Worm (Caenorhabditis elegans) whole organism, L2 larva: ENCODE measurements around the gene pod-1.

Experiments used
- F13H6.1 ChIP-seq: sonication (generic microtip); optimal IDR thresholded peaks from 2 replicates; lab custom pipeline; 2016; ENCODE audit warnings: missing genetic modification characterization, missing compliant biosample characterization
- ZK546.5 ChIP-seq: sonication (generic microtip); optimal IDR thresholded peaks from 2 replicates; lab custom pipeline; 2017; ENCODE audit warnings: missing biosample characterization, missing genetic modification characterization
- alr-1 ChIP-seq: fragments of 150-350 bp; optimal IDR thresholded peaks from 2 replicates; lab custom pipeline; 2014; ENCODE audit warnings: missing biosample characterization, missing genetic modification characterization
- aly-2 ChIP-seq: fragments of 150-350 bp; optimal IDR thresholded peaks from 2 replicates; lab custom pipeline; 2014; ENCODE audit warnings: missing biosample characterization, missing genetic modification characterization
- blmp-1 ChIP-seq: sonication (generic microtip); optimal IDR thresholded peaks from 2 replicates; lab custom pipeline; 2017; ENCODE audit warnings: missing genetic modification characterization, mild to moderate bottlenecking, missing compliant biosample characterization, antibody characterized with exemption, moderate library complexity; ENCODE audit not compliant: insufficient read depth
- ceh-16 ChIP-seq: fragments of 150-350 bp; optimal IDR thresholded peaks from 2 replicates; lab custom pipeline; 2014; ENCODE audit warnings: missing biosample characterization, missing genetic modification characterization
- ceh-82 ChIP-seq: fragments of 150-350 bp; optimal IDR thresholded peaks from 2 replicates; lab custom pipeline; 2014; ENCODE audit warnings: missing biosample characterization, missing genetic modification characterization
- dmd-4 ChIP-seq: sonication (generic microtip); optimal IDR thresholded peaks from 2 replicates; lab custom pipeline; 2017; ENCODE audit warnings: missing biosample characterization, missing genetic modification characterization
- egl-27 ChIP-seq: sonication (generic microtip); optimal IDR thresholded peaks from 3 replicates; lab custom pipeline; 2017; ENCODE audit warnings: missing biosample characterization, missing genetic modification reagents, missing genetic modification characterization
- elt-1 ChIP-seq: fragments of 150-350 bp; optimal IDR thresholded peaks from 2 replicates; lab custom pipeline; 2014; ENCODE audit warnings: missing biosample characterization, missing genetic modification characterization
- fos-1 ChIP-seq: fragments of 150-350 bp; optimal IDR thresholded peaks from 2 replicates; lab custom pipeline; 2014; ENCODE audit warnings: missing biosample characterization, missing genetic modification characterization
- lin-11 ChIP-seq: fragments of 150-350 bp; sonication (generic microtip); optimal IDR thresholded peaks from 2 replicates; lab custom pipeline; 2014; ENCODE audit warnings: missing biosample characterization, missing genetic modification characterization, inconsistent platforms, mixed read lengths
- lin-39 ChIP-seq: fragments of 150-350 bp; optimal IDR thresholded peaks from 2 replicates; lab custom pipeline; 2014; ENCODE audit warnings: missing biosample characterization, missing genetic modification reagents, missing genetic modification characterization
- lsy-2 ChIP-seq, 2 experiments: fragments of 150-350 bp in 1 of 2; sonication (generic microtip) in 1 of 2; optimal IDR thresholded peaks; 2 replicates each; lab custom pipeline; 2014 to 2017; ENCODE audit warnings: missing biosample characterization in 2 of 2, missing genetic modification characterization in 2 of 2
- mab-5 ChIP-seq: fragments of 150-350 bp; optimal IDR thresholded peaks from 2 replicates; lab custom pipeline; 2014; ENCODE audit warnings: missing biosample characterization, missing genetic modification characterization
- mbf-1 ChIP-seq: sonication (generic microtip); optimal IDR thresholded peaks from 2 replicates; lab custom pipeline; 2017; ENCODE audit warnings: missing biosample characterization, missing genetic modification characterization
- mdl-1 ChIP-seq, 2 experiments: fragments of 150-350 bp in 1 of 2; sonication (generic microtip) in 1 of 2; optimal IDR thresholded peaks; 2 replicates each; lab custom pipeline; 2017; ENCODE audit warnings: missing biosample characterization in 2 of 2, missing genetic modification characterization in 2 of 2
- nhr-10 ChIP-seq: sonication (generic microtip); optimal IDR thresholded peaks from 2 replicates; lab custom pipeline; 2017; ENCODE audit warnings: missing biosample characterization, missing genetic modification characterization
- nhr-11 ChIP-seq: fragments of 150-350 bp; optimal IDR thresholded peaks from 2 replicates; lab custom pipeline; 2014; ENCODE audit warnings: missing biosample characterization, missing genetic modification characterization
- nhr-12 ChIP-seq: fragments of 150-350 bp; optimal IDR thresholded peaks from 2 replicates; lab custom pipeline; 2014; ENCODE audit warnings: missing biosample characterization, missing genetic modification characterization
- nhr-129 ChIP-seq: fragments of 150-350 bp; optimal IDR thresholded peaks from 2 replicates; lab custom pipeline; 2014; ENCODE audit warnings: missing biosample characterization, missing genetic modification characterization
- nhr-21 ChIP-seq: fragments of 150-350 bp; optimal IDR thresholded peaks from 2 replicates; lab custom pipeline; 2014; ENCODE audit warnings: missing biosample characterization, missing genetic modification characterization
- nhr-23 ChIP-seq: fragments of 150-350 bp; optimal IDR thresholded peaks from 2 replicates; lab custom pipeline; 2014; ENCODE audit warnings: missing biosample characterization, missing genetic modification reagents, missing genetic modification characterization
- nhr-25 ChIP-seq: fragments of 150-350 bp; sonication (generic microtip); optimal IDR thresholded peaks from 3 replicates; lab custom pipeline; 2014; ENCODE audit warnings: missing biosample characterization, missing genetic modification characterization
- nhr-6 ChIP-seq: fragments of 150-350 bp; optimal IDR thresholded peaks from 2 replicates; lab custom pipeline; 2014; ENCODE audit warnings: missing biosample characterization, missing genetic modification characterization
- nhr-77 ChIP-seq: fragments of 150-350 bp; optimal IDR thresholded peaks from 2 replicates; lab custom pipeline; 2014; ENCODE audit warnings: missing biosample characterization, missing genetic modification characterization
- sem-4 ChIP-seq: fragments of 150-350 bp; optimal IDR thresholded peaks from 2 replicates; lab custom pipeline; 2014; ENCODE audit warnings: missing biosample characterization, missing genetic modification reagents, missing genetic modification characterization
- sma-3 ChIP-seq: sonication (generic microtip); optimal IDR thresholded peaks from 2 replicates; lab custom pipeline; 2016; ENCODE audit warnings: missing genetic modification reagents, missing genetic modification characterization, missing compliant biosample characterization
- sma-9 ChIP-seq, 2 experiments: fragments of 150-350 bp in 1 of 2; sonication (generic microtip) in 1 of 2; optimal IDR thresholded peaks; 2 replicates each; lab custom pipeline; 2014 to 2016; ENCODE audit warnings: missing genetic modification characterization in 2 of 2, mild to moderate bottlenecking in 1 of 2, missing biosample characterization in 1 of 2, missing compliant biosample characterization in 1 of 2, missing genetic modification reagents in 1 of 2, moderate library complexity in 1 of 2
- unc-55 ChIP-seq: fragments of 150-350 bp; sonication (generic microtip); optimal IDR thresholded peaks from 3 replicates; lab custom pipeline; 2014; ENCODE audit warnings: missing biosample characterization, missing genetic modification reagents, missing genetic modification characterization
- unc-62 ChIP-seq: fragments of 150-350 bp; optimal IDR thresholded peaks from 2 replicates; lab custom pipeline; 2014; ENCODE audit warnings: missing biosample characterization, missing genetic modification reagents, missing genetic modification characterization
- zag-1 ChIP-seq: fragments of 150-350 bp; optimal IDR thresholded peaks from 2 replicates; lab custom pipeline; 2014; ENCODE audit warnings: missing biosample characterization, missing genetic modification characterization
- ztf-1 ChIP-seq: fragments of 200-800 bp; sonication (Bioruptor generic); conservative IDR thresholded peaks from 2 replicates; pipeline ENCODE4 v1.3.6; 2022; ENCODE audit warnings: missing genetic modification characterization, missing compliant biosample characterization
- ztf-11 ChIP-seq: sonication (generic microtip); optimal IDR thresholded peaks from 2 replicates; lab custom pipeline; 2017; ENCODE audit warnings: missing biosample characterization, missing genetic modification characterization

The pod-1 gene

ce11 chrIII:13564929-13565328, 41.0 kb upstream of the pod-1 start, which contains the start of gene aldo-1 (continued):
- TF ChIP-seq mdl-1 (tag; optimal IDR thresholded peaks at IDR 0.05; lab: Kevin White, UChicago) = no peak
- TF ChIP-seq lsy-2 (tag; optimal IDR thresholded peaks at IDR 0.05; lab: Kevin White, UChicago) = peak in 1 of 2 experiments; percentile 45
- peak; percentile 53 for TF ChIP-seq unc-55 (GFP tag; lab: Kevin White, UChicago)
- no peak for TF ChIP-seq egl-27
- peak; percentile 76 for TF ChIP-seq nhr-129 (tag; lab: Kevin White, UChicago)
- TF ChIP-seq aly-2 = no peak
- no peak for TF ChIP-seq nhr-11 (tag; lab: Kevin White, UChicago)

ce11 chrIII:13563583-13563982, 39.7 kb upstream of the pod-1 start:
- TF ChIP-seq nhr-10 (no peak), mbf-1 (tag; lab: Kevin White, UChicago) (no peak), mab-5 (tag; lab: Kevin White, UChicago) (no peak), ceh-82 (tag; lab: Kevin White, UChicago) (no peak), zag-1 (no peak), elt-1 (tag; lab: Kevin White, UChicago) (no peak), nhr-12 (no peak), dmd-4 (no peak), lin-11 (no peak), ZK546.5 (tag; lab: Kevin White, UChicago) (no peak), lin-39 (tag; lab: Kevin White, UChicago) (no peak), unc-62 (no peak)

DNA sequence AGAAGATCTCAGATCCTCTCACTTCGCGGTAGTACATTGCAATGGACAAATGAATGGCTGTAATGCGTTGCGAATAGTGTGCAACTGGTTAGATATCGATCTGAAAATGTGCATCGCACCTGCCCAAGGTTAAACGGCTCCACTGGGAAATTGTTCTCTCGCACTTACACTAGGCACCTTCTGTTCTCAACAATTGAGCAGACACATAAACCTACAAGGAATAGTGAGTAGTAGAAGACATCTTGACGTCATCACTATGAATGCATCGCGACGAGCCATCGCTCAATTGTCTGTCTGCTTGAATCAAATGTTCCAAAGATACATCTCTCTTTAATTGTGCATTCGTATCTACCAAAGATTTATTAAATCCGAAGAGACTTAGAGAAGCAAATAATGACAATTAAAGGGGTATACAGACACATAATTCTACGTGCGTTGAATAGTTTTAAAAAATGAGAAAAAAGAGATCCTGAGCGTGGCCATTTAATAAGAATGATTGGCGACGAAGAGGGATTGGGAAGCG, 39.1 kb upstream of the pod-1 start, which contains the start of gene T05D4.2:
TSS of gene T05D4.2 (minus strand) at position 83 of the 523 bp plus-strand sequence.
- TF ChIP-seq unc-55 (GFP tag; lab: Kevin White, UChicago) = peak; percentile 29
- peak in 1 of 2 experiments; percentile 24 for TF ChIP-seq lsy-2 (tag; optimal IDR thresholded peaks at IDR 0.05; lab: Kevin White, UChicago)
- TF ChIP-seq zag-1 = peak; percentile 42
- TF ChIP-seq sma-9 (GFP tag; optimal IDR thresholded peaks at IDR 0.05; lab: Kevin White, UChicago) = peak; percentile 36
- no peak for TF ChIP-seq sma-9 (tag; optimal IDR thresholded peaks at IDR 0.05; lab: Kevin White, UChicago)
- no peak for TF ChIP-seq alr-1 (tag; lab: Kevin White, UChicago)
- peak; percentile 70 for TF ChIP-seq nhr-129 (tag; lab: Kevin White, UChicago)
- no peak for TF ChIP-seq unc-62
- no peak for TF ChIP-seq nhr-10
- TF ChIP-seq nhr-6 (tag; lab: Kevin White, UChicago) = peak; percentile 11
- TF ChIP-seq nhr-77 (tag; lab: Kevin White, UChicago) = no peak
- no peak for TF ChIP-seq dmd-4
- no peak for TF ChIP-seq nhr-23 (tag; lab: Kevin White, UChicago)
- TF ChIP-seq mdl-1 (tag; optimal IDR thresholded peaks at IDR 0.05; lab: Kevin White, UChicago) = no peak
- no peak for TF ChIP-seq nhr-21 (tag; lab: Kevin White, UChicago)
- TF ChIP-seq egl-27 = no peak
- TF ChIP-seq ztf-11 (tag; lab: Kevin White, UChicago) = no peak
- TF ChIP-seq, all 48 proteins: peak for 6

DNA sequence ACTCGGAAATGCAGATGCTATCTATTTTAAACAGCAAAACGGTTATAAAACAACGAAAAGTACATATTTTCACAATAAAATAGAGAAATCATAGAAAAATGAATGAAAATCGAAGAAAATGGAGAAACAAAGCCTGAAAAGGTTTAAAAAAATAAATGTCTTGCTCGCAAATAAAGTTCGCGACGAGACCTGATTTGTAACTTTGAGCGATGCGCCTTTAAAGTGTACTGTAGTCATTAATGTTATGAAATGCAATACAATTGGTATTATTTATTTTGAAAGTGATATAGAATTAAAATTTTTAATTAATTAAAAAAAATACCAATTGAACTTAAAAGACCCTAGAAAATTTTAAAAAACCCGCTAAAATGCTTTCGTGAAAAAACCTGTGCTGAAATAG, 37.3 kb upstream of the pod-1 start:
- TF ChIP-seq ztf-11 (tag; lab: Kevin White, UChicago) = no peak
- no peak for TF ChIP-seq lin-39 (tag; lab: Kevin White, UChicago)
- no peak for TF ChIP-seq sem-4 (tag; lab: Kevin White, UChicago)
- TF ChIP-seq lin-11 = no peak
- TF ChIP-seq ceh-16 (tag; lab: Kevin White, UChicago) = no peak
- TF ChIP-seq mdl-1 (tag; optimal IDR thresholded peaks at IDR 0.05; lab: Kevin White, UChicago) = no peak
- no peak for TF ChIP-seq sma-3
- no peak for TF ChIP-seq nhr-23 (tag; lab: Kevin White, UChicago)
- TF ChIP-seq elt-1 (tag; lab: Kevin White, UChicago) = no peak
- no peak for TF ChIP-seq egl-27
- no peak for TF ChIP-seq fos-1 (tag; lab: Kevin White, UChicago)
- no peak for TF ChIP-seq F13H6.1 (tag; lab: Kevin White, UChicago)
- no peak for TF ChIP-seq nhr-25 (tag; lab: Kevin White, UChicago)
- TF ChIP-seq ztf-1 (GFP tag; lab: Robert Waterston, UW) = no peak

- TF ChIP-seq elt-1 (tag; lab: Kevin White, UChicago) (no peak), blmp-1 (tag; lab: Kevin White, UChicago) (peak; percentile 29)
These were observed 36.8 kb upstream of the pod-1 start for ce11 chrIII:13560715-13561114.
